Worm (Caenorhabditis elegans) whole organism, L4 larva: ENCODE results near the gene fbxb-114.
A peak's percentile ranks its signal among the peaks of the same experiment; 100 is the strongest.

Experiments used
- D1046.2 ChIP-seq: fragments of 200-800 bp; sonication (Bioruptor generic); IDR thresholded peaks from 2 replicates; pipeline ENCODE4 v1.3.6; 2022; ENCODE audit warnings: missing genetic modification characterization, missing compliant biosample characterization
- F44E2.7 ChIP-seq: fragments of 200-800 bp; sonication (Bioruptor generic); IDR thresholded peaks from 2 replicates; pipeline ENCODE4 v2.1.2; 2022; ENCODE audit warnings: missing genetic modification characterization, missing compliant biosample characterization
- T26A8.4 ChIP-seq: fragments of 200-800 bp; sonication (Bioruptor generic); IDR thresholded peaks from 2 replicates; pipeline ENCODE4 v1.3.6; 2022; ENCODE audit warnings: missing genetic modification characterization, missing compliant biosample characterization
- Y5F2A.4 ChIP-seq: fragments of 200-800 bp; sonication (Bioruptor generic); optimal IDR thresholded peaks from 2 replicates; lab custom pipeline; 2018; ENCODE audit warnings: mild to moderate bottlenecking, missing genetic modification characterization, missing compliant biosample characterization
- Y75B8A.6 ChIP-seq: fragments of 200-800 bp; sonication (Bioruptor generic); IDR thresholded peaks from 2 replicates; pipeline ENCODE4 v1.3.6; 2022; ENCODE audit warnings: missing genetic modification reagents, missing genetic modification characterization, missing compliant biosample characterization
- ZK337.2 ChIP-seq: fragments of 200-800 bp; sonication (Bioruptor generic); IDR thresholded peaks from 2 replicates; pipeline ENCODE4 v1.3.6; 2022; ENCODE audit warnings: missing genetic modification reagents, missing genetic modification characterization, missing compliant biosample characterization
- aha-1 ChIP-seq: fragments of 150-350 bp; peaks from one replicate; lab custom pipeline; 2014; ENCODE audit warnings: missing biosample characterization, missing genetic modification characterization
- ama-1 ChIP-seq: fragments of 150-350 bp; optimal IDR thresholded peaks from 2 replicates; lab custom pipeline; 2014; ENCODE audit warnings: inconsistent platforms, mixed read lengths
- arid-1 ChIP-seq: fragments of 200-800 bp; sonication (Bioruptor generic); conservative IDR thresholded peaks from 2 replicates; pipeline ENCODE4 v1.3.6; 2022; ENCODE audit warnings: missing genetic modification reagents, missing genetic modification characterization, missing compliant biosample characterization
- attf-4 ChIP-seq: sonication (generic microtip); optimal IDR thresholded peaks from 3 replicates; lab custom pipeline; 2017; ENCODE audit warnings: missing biosample characterization, missing genetic modification characterization
- ceh-28 ChIP-seq: fragments of 150-350 bp; optimal IDR thresholded peaks from 2 replicates; lab custom pipeline; 2014; ENCODE audit warnings: missing biosample characterization, missing genetic modification reagents, missing genetic modification characterization
- ceh-32 ChIP-seq: sonication (generic microtip); optimal IDR thresholded peaks from 2 replicates; lab custom pipeline; 2016; ENCODE audit warnings: mild to moderate bottlenecking, missing genetic modification characterization, missing compliant biosample characterization; ENCODE audit not compliant: poor library complexity
- ctbp-1 ChIP-seq: fragments of 200-800 bp; sonication (Bioruptor generic); IDR thresholded peaks from 2 replicates; pipeline ENCODE4 v1.3.6; 2022; ENCODE audit warnings: missing genetic modification reagents, missing genetic modification characterization, missing compliant biosample characterization
- daf-19 ChIP-seq: fragments of 200-800 bp; sonication (Bioruptor generic); conservative IDR thresholded peaks from 2 replicates; pipeline ENCODE4 v1.3.6; 2022; ENCODE audit warnings: missing genetic modification characterization, missing compliant biosample characterization
- daf-8 ChIP-seq: fragments of 200-800 bp; sonication (Bioruptor generic); IDR thresholded peaks from 2 replicates; pipeline ENCODE4 v1.3.6; 2022; ENCODE audit warnings: missing genetic modification characterization, missing compliant biosample characterization
- dmd-9 ChIP-seq: fragments of 200-800 bp; sonication (Bioruptor generic); IDR thresholded peaks from 2 replicates; pipeline ENCODE4 v1.3.6; 2022; ENCODE audit warnings: missing genetic modification reagents, missing genetic modification characterization, missing compliant biosample characterization
- egl-43 ChIP-seq: fragments of 200-800 bp; sonication (Bioruptor generic); IDR thresholded peaks from 2 replicates; pipeline ENCODE4 v1.3.6; 2022; ENCODE audit warnings: missing genetic modification reagents, missing genetic modification characterization, missing compliant biosample characterization
- gei-8 ChIP-seq: fragments of 200-800 bp; sonication (Bioruptor generic); optimal IDR thresholded peaks from 2 replicates; lab custom pipeline; 2018; ENCODE audit warnings: mild to moderate bottlenecking, missing genetic modification characterization, missing compliant biosample characterization
- hlh-11 ChIP-seq: fragments of 200-800 bp; sonication (Bioruptor generic); optimal IDR thresholded peaks from 2 replicates; lab custom pipeline; 2018; ENCODE audit warnings: mild to moderate bottlenecking, missing genetic modification characterization, missing compliant biosample characterization
- hmg-1.1 ChIP-seq: fragments of 200-800 bp; sonication (Bioruptor generic); IDR thresholded peaks from 2 replicates; pipeline ENCODE4 v1.3.6; 2022; ENCODE audit warnings: missing genetic modification reagents, missing genetic modification characterization, missing compliant biosample characterization
- jun-1 ChIP-seq: fragments of 150-350 bp; optimal IDR thresholded peaks from 2 replicates; lab custom pipeline; 2014; ENCODE audit warnings: missing biosample characterization, missing genetic modification reagents, missing genetic modification characterization
- lin-1 ChIP-seq: fragments of 200-800 bp; sonication (Bioruptor generic); IDR thresholded peaks from 2 replicates; pipeline ENCODE4 v1.3.6; 2022; ENCODE audit warnings: missing genetic modification reagents, missing genetic modification characterization, missing compliant biosample characterization
- lin-15B ChIP-seq: fragments of 150-350 bp; sonication (generic microtip); optimal IDR thresholded peaks from 3 replicates; lab custom pipeline; 2014; ENCODE audit warnings: missing biosample characterization, missing genetic modification characterization
- lin-39 ChIP-seq: fragments of 150-350 bp; optimal IDR thresholded peaks from 2 replicates; lab custom pipeline; 2014; ENCODE audit warnings: missing biosample characterization, missing genetic modification reagents, missing genetic modification characterization
- lir-3 ChIP-seq: sonication (generic microtip); optimal IDR thresholded peaks from 2 replicates; lab custom pipeline; 2016; ENCODE audit warnings: mild to moderate bottlenecking, missing genetic modification characterization, missing compliant biosample characterization
- madf-5 ChIP-seq, 2 experiments: fragments of 200-800 bp; sonication (Bioruptor generic); IDR thresholded peaks; 2 replicates each; pipeline ENCODE4 v1.3.6; 2022; ENCODE audit warnings: missing compliant biosample characterization in 2 of 2, missing genetic modification characterization in 2 of 2
- mdl-1 ChIP-seq, 2 experiments: fragments of 150-350 bp in 1 of 2; sonication (generic microtip) in 1 of 2; optimal IDR thresholded peaks; 2 replicates each; lab custom pipeline; 2014 to 2017; ENCODE audit warnings: missing biosample characterization in 2 of 2, missing genetic modification characterization in 2 of 2
- mdt-29 ChIP-seq: fragments of 200-800 bp; sonication (Bioruptor generic); IDR thresholded peaks from 2 replicates; pipeline ENCODE4 v1.3.6; 2022; ENCODE audit warnings: missing genetic modification reagents, missing genetic modification characterization, missing compliant biosample characterization
- mep-1 ChIP-seq: fragments of 150-350 bp; sonication (generic microtip); optimal IDR thresholded peaks from 3 replicates; lab custom pipeline; 2014; ENCODE audit warnings: missing biosample characterization, missing genetic modification characterization
- mes-2 ChIP-seq: sonication (generic microtip); optimal IDR thresholded peaks from 2 replicates; lab custom pipeline; 2016; ENCODE audit warnings: missing genotype, mild to moderate bottlenecking, missing genetic modification characterization, missing compliant biosample characterization; ENCODE audit not compliant: poor library complexity, severe bottlenecking
- nhr-41 ChIP-seq: fragments of 200-800 bp; sonication (Bioruptor generic); IDR thresholded peaks from 2 replicates; pipeline ENCODE4 v1.3.6; 2022; ENCODE audit warnings: missing genetic modification reagents, missing genetic modification characterization, missing compliant biosample characterization
- nhr-42 ChIP-seq: fragments of 200-800 bp; sonication (Bioruptor generic); IDR thresholded peaks from 2 replicates; pipeline ENCODE4 v1.3.6; 2022; ENCODE audit warnings: missing genetic modification characterization, missing compliant biosample characterization
- nhr-6 ChIP-seq: fragments of 150-350 bp; optimal IDR thresholded peaks from 2 replicates; lab custom pipeline; 2014; ENCODE audit warnings: missing biosample characterization, missing genetic modification characterization
- rbr-2 ChIP-seq: sonication (generic microtip); optimal IDR thresholded peaks from 2 replicates; lab custom pipeline; 2016; ENCODE audit warnings: missing genotype, missing genetic modification characterization, missing compliant biosample characterization
- saeg-2 ChIP-seq: fragments of 200-800 bp; sonication (Bioruptor generic); IDR thresholded peaks from 2 replicates; pipeline ENCODE4 v1.3.6; 2022; ENCODE audit warnings: missing genetic modification reagents, missing genetic modification characterization, missing compliant biosample characterization
- skn-1 ChIP-seq: fragments of 150-350 bp; optimal IDR thresholded peaks from 2 replicates; lab custom pipeline; 2014; ENCODE audit warnings: missing biosample characterization, missing genetic modification characterization
- snpc-4 ChIP-seq: fragments of 150-350 bp; optimal IDR thresholded peaks from 2 replicates; lab custom pipeline; 2014; ENCODE audit warnings: missing biosample characterization, missing genetic modification characterization
- spr-1 ChIP-seq: sonication (generic microtip); optimal IDR thresholded peaks from 2 replicates; lab custom pipeline; 2016; ENCODE audit warnings: mild to moderate bottlenecking, missing genetic modification characterization, missing compliant biosample characterization
- spr-3 ChIP-seq: fragments of 200-800 bp; sonication (Bioruptor generic); optimal IDR thresholded peaks from 2 replicates; lab custom pipeline; 2018; ENCODE audit warnings: mild to moderate bottlenecking, missing genetic modification characterization, missing compliant biosample characterization
- tag-97 ChIP-seq: fragments of 200-800 bp; sonication (Bioruptor generic); IDR thresholded peaks from 2 replicates; pipeline ENCODE4 v1.3.6; 2022; ENCODE audit warnings: missing genetic modification characterization, missing compliant biosample characterization
- unc-39 ChIP-seq: sonication (generic microtip); optimal IDR thresholded peaks from 2 replicates; lab custom pipeline; 2017; ENCODE audit warnings: missing biosample characterization, missing genetic modification characterization
- unc-62 ChIP-seq, 3 experiments: fragments of 150-350 bp in 1 of 3; sonication (generic microtip); optimal IDR thresholded peaks in 2 of 3; peaks in 1 of 3; 1 replicate in 1 of 3; 2 replicates in 2 of 3; lab custom pipeline; 2014 to 2017; ENCODE audit warnings: missing biosample characterization in 3 of 3, missing genetic modification characterization in 3 of 3, missing genetic modification reagents in 3 of 3, missing genotype in 1 of 3
- zag-1 ChIP-seq: fragments of 150-350 bp; optimal IDR thresholded peaks from 2 replicates; lab custom pipeline; 2014; ENCODE audit warnings: missing biosample characterization, missing genetic modification characterization
- zfp-3 ChIP-seq: fragments of 200-800 bp; sonication (Bioruptor generic); conservative IDR thresholded peaks from 2 replicates; pipeline ENCODE4 v1.3.6; 2022; ENCODE audit warnings: missing genetic modification reagents, missing genetic modification characterization, missing compliant biosample characterization
- zip-11 ChIP-seq: fragments of 200-800 bp; sonication (Bioruptor generic); IDR thresholded peaks from 2 replicates; pipeline ENCODE4 v1.3.6; 2022; ENCODE audit warnings: missing genetic modification characterization, missing compliant biosample characterization
- ztf-11 ChIP-seq: fragments of 150-350 bp; optimal IDR thresholded peaks from 2 replicates; lab custom pipeline; 2014; ENCODE audit warnings: missing biosample characterization, missing genetic modification characterization
- ztf-7 ChIP-seq: fragments of 150-350 bp; optimal IDR thresholded peaks from 2 replicates; lab custom pipeline; 2014; ENCODE audit warnings: missing biosample characterization, missing genetic modification characterization

fbxb-114 gene

DNA sequence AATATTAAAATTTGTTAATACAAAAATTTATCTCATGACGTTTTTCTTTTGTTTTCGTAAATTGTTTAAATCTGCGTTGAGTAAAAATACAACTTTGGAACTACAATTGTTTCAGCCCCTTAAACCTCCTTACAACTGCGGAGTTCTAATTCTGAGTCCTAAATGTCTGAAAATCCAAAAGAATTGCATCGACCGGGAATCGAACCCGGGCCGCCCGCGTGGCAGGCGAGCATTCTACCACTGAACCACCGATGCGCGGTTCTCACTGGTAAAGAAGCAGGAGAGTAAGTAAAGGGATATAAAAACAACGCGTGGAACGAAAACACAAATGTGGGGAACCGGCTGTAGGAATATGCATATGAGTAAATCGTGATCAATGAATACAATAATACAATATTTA is 6.5 kb downstream of the fbxb-114 start (continued):
- TF ChIP-seq ztf-7 (no peak), hmg-1.1 (GFP tag; lab: Robert Waterston, UW) (peak; percentile 71), jun-1 (tag; lab: Kevin White, UChicago) (no peak), hlh-11 (tag; lab: Kevin White, UChicago) (peak; percentile 52), mdl-1 (tag; optimal IDR thresholded peaks at IDR 0.05; lab: Kevin White, UChicago) (peak in 1 of 2 experiments; percentile 67), gei-8 (GFP tag; lab: Kevin White, UChicago) (peak; percentile 28), zip-11 (GFP tag; lab: Robert Waterston, UW) (0 out of 2 replicates have a peak, but pooled peaks have one; percentile 24), skn-1 (tag; lab: Kevin White, UChicago) (no peak), unc-39 (tag; lab: Kevin White, UChicago) (no peak), zfp-3 (0 out of 2 replicates have a peak, but pooled peaks have one; percentile 14), unc-62 (GFP tag; optimal IDR thresholded peaks at IDR 0.05 in 1 of 2; lab: Kevin White, UChicago) (peak in 1 of 2 experiments; percentile 81), unc-62 (tag; optimal IDR thresholded peaks at IDR 0.05; lab: Kevin White, UChicago) (no peak), D1046.2 (GFP tag; lab: Robert Waterston, UW) (no peak), lin-1 (GFP tag; lab: Robert Waterston, UW) (peak; percentile 43; the same call in 1 of the 2 replicates), snpc-4 (tag; lab: Kevin White, UChicago) (no peak), ztf-11 (tag; lab: Kevin White, UChicago) (no peak), aha-1 (peak; percentile 97), madf-5 (GFP tag; IDR thresholded peaks at IDR 0.05; lab: Robert Waterston, UW) (peak in 1 of 2 experiments; percentile 55; a peak in 1 of 4 replicates), T26A8.4 (no peak; the same call in none of the 2 replicates), ama-1 (lab: Kevin White, UChicago) (no peak), dmd-9 (peak; percentile 30; the same call in 1 of the 2 replicates), ZK337.2 (GFP tag; lab: Robert Waterston, UW) (no peak), tag-97 (GFP tag; lab: Robert Waterston, UW) (no peak), daf-8 (GFP tag; lab: Robert Waterston, UW) (no peak), spr-3 (GFP tag; lab: Kevin White, UChicago) (peak; percentile 1), egl-43 (GFP tag; lab: Robert Waterston, UW) (peak; percentile 91), ctbp-1 (GFP tag; lab: Robert Waterston, UW) (peak; percentile 68; the same call in 1 of the 2 replicates), spr-1 (tag; lab: Kevin White, UChicago) (no peak)
- TF ChIP-seq, all 104 proteins: peak for 36

DNA sequence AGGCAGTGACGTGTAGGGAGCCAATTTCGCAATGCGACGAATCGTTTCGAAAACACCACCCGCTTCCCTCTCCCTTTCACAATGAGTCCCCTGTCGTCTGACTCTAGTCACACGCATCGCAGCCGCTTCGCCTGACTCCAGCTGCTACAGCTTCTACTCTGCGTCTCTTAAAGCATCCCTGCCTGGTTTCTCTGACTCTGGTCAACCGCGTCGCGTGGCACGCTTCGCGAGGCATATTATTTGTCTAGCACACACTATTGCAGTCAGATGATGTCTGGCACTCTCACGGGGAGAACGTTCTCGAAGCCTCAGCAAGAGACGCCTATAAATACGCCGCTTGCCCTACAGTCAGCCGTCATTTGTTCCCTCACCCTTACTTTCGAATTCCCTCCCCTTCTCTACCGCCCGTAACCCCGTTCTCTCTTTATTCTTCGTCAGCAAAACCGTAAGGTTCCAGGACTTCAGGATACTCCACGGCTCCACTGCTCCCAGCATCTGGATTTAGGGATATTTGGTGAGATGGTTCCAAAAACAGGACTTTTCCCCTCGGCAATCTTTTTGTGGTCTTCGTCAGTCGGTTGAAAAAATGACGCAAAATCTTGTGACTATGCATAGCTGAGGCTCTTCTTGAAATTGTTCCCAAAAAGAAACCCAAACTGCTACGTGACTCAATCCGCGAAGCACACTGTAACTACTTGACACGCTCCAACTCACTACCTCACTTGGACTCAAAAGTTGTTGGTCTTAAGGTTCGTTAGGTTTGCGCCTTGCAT is 8.1 kb downstream of the fbxb-114 start:
- TF ChIP-seq Y5F2A.4 (GFP tag; lab: Kevin White, UChicago), result no peak
- peak; percentile 29 for TF ChIP-seq lin-39 (tag; lab: Kevin White, UChicago)
- peak; percentile 91 for TF ChIP-seq nhr-42 (GFP tag; lab: Robert Waterston, UW)
- TF ChIP-seq nhr-6 (tag; lab: Kevin White, UChicago), result peak; percentile 98
- no peak for TF ChIP-seq unc-39 (tag; lab: Kevin White, UChicago)
- peak; percentile 74 for TF ChIP-seq spr-3 (GFP tag; lab: Kevin White, UChicago)
- TF ChIP-seq ama-1 (lab: Kevin White, UChicago), result peak; percentile 100
- peak; percentile 78 for TF ChIP-seq mes-2
- TF ChIP-seq ZK337.2 (GFP tag; lab: Robert Waterston, UW), result 0 out of 2 replicates have a peak, but pooled peaks have one; percentile 21
- TF ChIP-seq daf-19 (GFP tag; lab: Robert Waterston, UW), result no peak
- TF ChIP-seq lin-15B (tag; lab: Kevin White, UChicago), result no peak
- TF ChIP-seq arid-1 (GFP tag; lab: Robert Waterston, UW), result no peak; the same call in none of the 2 replicates
- TF ChIP-seq ceh-28, result peak; percentile 67
- no peak for TF ChIP-seq F44E2.7 (GFP tag; lab: Robert Waterston, UW)
- no peak for TF ChIP-seq lir-3 (tag; lab: Kevin White, UChicago)
- 0 out of 2 replicates have a peak, but pooled peaks have one; percentile 29 for TF ChIP-seq Y75B8A.6
- peak; percentile 100 for TF ChIP-seq mdt-29 (GFP tag; lab: Robert Waterston, UW)
- peak; percentile 77 for TF ChIP-seq ceh-32 (tag; lab: Kevin White, UChicago)
- peak; percentile 92 for TF ChIP-seq saeg-2 (GFP tag; lab: Robert Waterston, UW)
- TF ChIP-seq D1046.2 (GFP tag; lab: Robert Waterston, UW), result peak; percentile 77; the same call in 1 of the 2 replicates
- TF ChIP-seq aha-1, result peak; percentile 98
- peak; percentile 74 for TF ChIP-seq zag-1 (tag; lab: Kevin White, UChicago)
- peak; percentile 99 for TF ChIP-seq mep-1
- TF ChIP-seq tag-97 (GFP tag; lab: Robert Waterston, UW), result no peak
- TF ChIP-seq rbr-2, result peak; percentile 97
- peak; percentile 52 for TF ChIP-seq attf-4
- TF ChIP-seq ztf-11 (tag; lab: Kevin White, UChicago), result no peak
- peak; percentile 16; the same call in 1 of the 2 replicates for TF ChIP-seq nhr-41 (GFP tag; lab: Robert Waterston, UW)
